Fruit fly (Drosophila melanogaster): ENCODE results near the gene alpha4GT1.

DNA sequence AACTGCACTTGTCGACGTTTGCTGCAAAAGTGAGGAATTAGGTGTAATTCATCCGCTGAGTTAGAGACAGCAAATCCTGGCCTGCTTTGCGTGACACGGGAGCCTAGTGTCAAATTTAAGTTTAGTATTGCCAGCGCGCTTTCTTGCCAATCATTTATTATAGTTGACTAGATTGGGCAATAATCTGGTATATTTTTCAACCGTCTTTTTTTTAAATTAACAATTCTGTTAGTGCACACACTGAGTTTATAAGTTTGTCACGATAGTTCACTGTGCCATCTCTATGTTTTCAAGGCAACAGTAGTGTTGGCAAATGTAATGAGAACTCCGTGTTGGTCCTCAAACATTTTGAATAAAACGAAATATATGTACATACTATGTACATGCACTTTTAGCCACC is 46.1 kb downstream of the alpha4GT1 start, which contains the start of the genes CG9641 and CG3165:
- TF ChIP-seq ato (GFP tag; IDR thresholded peaks at IDR 0.05; ENCODE audit: partially characterized antibody) (peak; percentile 78), unpg (GFP tag; optimal IDR thresholded peaks at IDR 0.05) (peak; percentile 79), chn (GFP tag; optimal IDR thresholded peaks at IDR 0.05) (peak; percentile 91), tio (GFP tag; optimal IDR thresholded peaks at IDR 0.05) (no peak), Tbp (GFP tag; optimal IDR thresholded peaks at IDR 0.05) (no peak), trem (tag; optimal IDR thresholded peaks at IDR 0.05) (peak; percentile 84), eyg (GFP tag; optimal IDR thresholded peaks at IDR 0.05) (peak; percentile 81), CG30403 (GFP tag; optimal IDR thresholded peaks at IDR 0.05) (peak; percentile 92), pb (GFP tag; optimal IDR thresholded peaks at IDR 0.05) (peak; percentile 78), Nf-YB (GFP tag; optimal IDR thresholded peaks at IDR 0.05) (peak; percentile 51), CG10321 (GFP tag; IDR thresholded peaks at IDR 0.05) (peak; percentile 41; the same call in 1 of the 2 replicates), dmrt99B (tag; optimal IDR thresholded peaks at IDR 0.05) (no peak), knrl (GFP tag; IDR thresholded peaks at IDR 0.05; ENCODE audit: partially characterized antibody) (peak; percentile 97)

All from whole organism, embryonic.